Worm (Caenorhabditis elegans) whole organism, L1 larva: ENCODE data around the gene str-238.

ENCODE experiments used
- C04F5.9 ChIP-seq: sonication (generic microtip); optimal IDR thresholded peaks from 2 replicates; lab custom pipeline; 2016; ENCODE audit warnings: missing genetic modification characterization, missing compliant biosample characterization
- F16B12.6 ChIP-seq: fragments of 150-350 bp; optimal IDR thresholded peaks from 2 replicates; lab custom pipeline; 2014; ENCODE audit warnings: missing biosample characterization, missing genetic modification characterization
- aly-2 ChIP-seq: fragments of 150-350 bp; optimal IDR thresholded peaks from 2 replicates; lab custom pipeline; 2014; ENCODE audit warnings: missing biosample characterization, missing genetic modification characterization
- ama-1 ChIP-seq: fragments of 150-350 bp; optimal IDR thresholded peaks from 2 replicates; lab custom pipeline; 2014
- blmp-1 ChIP-seq: fragments of 150-350 bp; optimal IDR thresholded peaks from 2 replicates; lab custom pipeline; 2014; ENCODE audit warnings: missing biosample characterization, missing genetic modification characterization
- ceh-88 ChIP-seq: fragments of 200-800 bp; sonication (Bioruptor generic); IDR thresholded peaks from 2 replicates; pipeline ENCODE4 v1.3.6; 2022; ENCODE audit warnings: missing genetic modification characterization, missing compliant biosample characterization
- dpl-1 ChIP-seq, 3 experiments: fragments of 150-350 bp in 2 of 3; sonication (generic microtip) in 1 of 3; optimal IDR thresholded peaks; 2 replicates each; lab custom pipeline; 2014 to 2017; ENCODE audit warnings: missing biosample characterization in 3 of 3, missing genetic modification characterization in 3 of 3, missing genetic modification reagents in 3 of 3
- dsc-1 ChIP-seq: sonication (generic microtip); optimal IDR thresholded peaks from 2 replicates; lab custom pipeline; 2016; ENCODE audit warnings: mild to moderate bottlenecking, missing genetic modification characterization, missing compliant biosample characterization
- efl-1 ChIP-seq, 4 experiments: fragments of 150-350 bp; optimal IDR thresholded peaks in 3 of 4; peaks in 1 of 4; 1 replicate in 1 of 4; 2 replicates in 3 of 4; lab custom pipeline; 2014; ENCODE audit warnings: missing biosample characterization in 2 of 4, missing genetic modification characterization in 2 of 4, missing genetic modification reagents in 2 of 4
- egl-27 ChIP-seq, 2 experiments: fragments of 150-350 bp in 1 of 2; sonication (generic microtip); optimal IDR thresholded peaks; 3 replicates each; lab custom pipeline; 2017 to 2018; ENCODE audit warnings: missing biosample characterization in 2 of 2, missing genetic modification characterization in 2 of 2, missing genetic modification reagents in 2 of 2
- elt-2 ChIP-seq: sonication (generic microtip); optimal IDR thresholded peaks from 2 replicates; lab custom pipeline; 2016; ENCODE audit warnings: missing genetic modification characterization, mild to moderate bottlenecking, inconsistent platforms, missing compliant biosample characterization, missing genetic modification reagents
- elt-3 ChIP-seq, 6 experiments: fragments of 150-350 bp in 1 of 6; sonication (generic microtip); optimal IDR thresholded peaks; 2 replicates each; lab custom pipeline; 2017 to 2018; ENCODE audit warnings: missing biosample characterization in 6 of 6, missing genetic modification characterization in 6 of 6, inconsistent platforms in 1 of 6
- ets-5 ChIP-seq: fragments of 200-800 bp; sonication (Bioruptor generic); IDR thresholded peaks from 2 replicates; pipeline ENCODE4 v1.3.6; 2022; ENCODE audit warnings: missing genetic modification characterization, missing compliant biosample characterization
- fkh-8 ChIP-seq: sonication (generic microtip); optimal IDR thresholded peaks from 2 replicates; lab custom pipeline; 2016; ENCODE audit warnings: mild to moderate bottlenecking, missing genetic modification characterization, missing compliant biosample characterization
- hlh-17 ChIP-seq: fragments of 200-800 bp; sonication (Bioruptor generic); optimal IDR thresholded peaks from 2 replicates; lab custom pipeline; 2018; ENCODE audit warnings: missing genetic modification characterization, mild to moderate bottlenecking, missing compliant biosample characterization, moderate library complexity, borderline replicate concordance
- hpl-2 ChIP-seq: fragments of 150-350 bp; optimal IDR thresholded peaks from 2 replicates; lab custom pipeline; 2014; ENCODE audit warnings: missing biosample characterization, missing genetic modification reagents, missing genetic modification characterization
- isw-1 ChIP-seq: fragments of 200-800 bp; sonication (Bioruptor generic); IDR thresholded peaks from 2 replicates; pipeline ENCODE4 v1.3.6; 2022; ENCODE audit warnings: missing genetic modification characterization, missing compliant biosample characterization
- jun-1 ChIP-seq: fragments of 150-350 bp; optimal IDR thresholded peaks from 2 replicates; lab custom pipeline; 2014; ENCODE audit warnings: missing biosample characterization, missing genetic modification reagents, missing genetic modification characterization
- lin-35 ChIP-seq, 2 experiments: fragments of 150-350 bp; optimal IDR thresholded peaks; 2 replicates each; lab custom pipeline; 2014; ENCODE audit warnings: missing biosample characterization in 2 of 2, missing genetic modification characterization in 2 of 2, missing genetic modification reagents in 2 of 2
- lin-39 ChIP-seq: fragments of 150-350 bp; optimal IDR thresholded peaks from 2 replicates; lab custom pipeline; 2014; ENCODE audit warnings: missing biosample characterization, missing genetic modification reagents, missing genetic modification characterization
- lsy-2 ChIP-seq, 2 experiments: fragments of 150-350 bp; optimal IDR thresholded peaks; 2 replicates each; lab custom pipeline; 2014; ENCODE audit warnings: missing biosample characterization in 2 of 2, missing genetic modification characterization in 2 of 2
- mab-9 ChIP-seq: fragments of 200-800 bp; sonication (Bioruptor generic); IDR thresholded peaks from 2 replicates; pipeline ENCODE4 v1.3.6; 2022; ENCODE audit warnings: missing genetic modification reagents, missing genetic modification characterization, missing compliant biosample characterization
- mef-2 ChIP-seq: fragments of 150-350 bp; optimal IDR thresholded peaks from 2 replicates; lab custom pipeline; 2014; ENCODE audit warnings: missing biosample characterization, missing genetic modification characterization
- mep-1 ChIP-seq: fragments of 150-350 bp; optimal IDR thresholded peaks from 2 replicates; lab custom pipeline; 2014; ENCODE audit warnings: missing biosample characterization, missing genetic modification characterization
- nhr-11 ChIP-seq: fragments of 150-350 bp; optimal IDR thresholded peaks from 2 replicates; lab custom pipeline; 2014; ENCODE audit warnings: missing biosample characterization, missing genetic modification characterization
- nhr-12 ChIP-seq: sonication (generic microtip); optimal IDR thresholded peaks from 2 replicates; lab custom pipeline; 2017; ENCODE audit warnings: missing biosample characterization, missing genetic modification characterization
- nhr-19 ChIP-seq: fragments of 200-800 bp; sonication (Bioruptor generic); conservative IDR thresholded peaks from 2 replicates; pipeline ENCODE4 v1.3.6; 2022; ENCODE audit warnings: missing genetic modification characterization, missing compliant biosample characterization
- nhr-20 ChIP-seq: sonication (generic microtip); optimal IDR thresholded peaks from 2 replicates; lab custom pipeline; 2016; ENCODE audit warnings: mild to moderate bottlenecking, missing genetic modification characterization, missing compliant biosample characterization
- nhr-237 ChIP-seq: fragments of 150-350 bp; optimal IDR thresholded peaks from 2 replicates; lab custom pipeline; 2014; ENCODE audit warnings: missing biosample characterization, missing genetic modification characterization
- nhr-28 ChIP-seq: fragments of 150-350 bp; optimal IDR thresholded peaks from 2 replicates; lab custom pipeline; 2014; ENCODE audit warnings: missing biosample characterization, missing genetic modification characterization
- nhr-71 ChIP-seq: sonication (generic microtip); optimal IDR thresholded peaks from 2 replicates; lab custom pipeline; 2016; ENCODE audit warnings: mild to moderate bottlenecking, missing genetic modification characterization, moderate library complexity, missing compliant biosample characterization
- nhr-76 ChIP-seq: sonication (generic microtip); optimal IDR thresholded peaks from 2 replicates; lab custom pipeline; 2017; ENCODE audit warnings: missing biosample characterization, missing genetic modification characterization
- nhr-77 ChIP-seq: fragments of 150-350 bp; optimal IDR thresholded peaks from 2 replicates; lab custom pipeline; 2014; ENCODE audit warnings: missing biosample characterization, missing genetic modification characterization
- nhr-85 ChIP-seq: sonication (generic microtip); peaks from one replicate; lab custom pipeline; 2016; ENCODE audit warnings: missing genetic modification characterization, inconsistent platforms, missing compliant biosample characterization
- nhr-90 ChIP-seq: sonication (generic microtip); optimal IDR thresholded peaks from 2 replicates; lab custom pipeline; 2016; ENCODE audit warnings: mild to moderate bottlenecking, missing genetic modification characterization, missing compliant biosample characterization; ENCODE audit not compliant: poor library complexity
- pag-3 ChIP-seq: sonication (generic microtip); optimal IDR thresholded peaks from 2 replicates; lab custom pipeline; 2017; ENCODE audit warnings: missing genetic modification characterization, mild to moderate bottlenecking, missing compliant biosample characterization, antibody characterized with exemption, borderline replicate concordance; ENCODE audit not compliant: insufficient read depth
- pqm-1 ChIP-seq: sonication (generic microtip); optimal IDR thresholded peaks from 3 replicates; lab custom pipeline; 2017; ENCODE audit warnings: missing biosample characterization, missing genetic modification characterization
- rnt-1 ChIP-seq: sonication (generic microtip); optimal IDR thresholded peaks from 2 replicates; lab custom pipeline; 2016; ENCODE audit warnings: mild to moderate bottlenecking, missing genetic modification characterization, moderate library complexity, missing compliant biosample characterization
- snu-23 ChIP-seq: sonication (generic microtip); optimal IDR thresholded peaks from 2 replicates; lab custom pipeline; 2016; ENCODE audit warnings: missing genetic modification characterization, missing compliant biosample characterization
- swsn-7 ChIP-seq: sonication (generic microtip); optimal IDR thresholded peaks from 2 replicates; lab custom pipeline; 2016; ENCODE audit warnings: missing genetic modification characterization, missing compliant biosample characterization
- tlp-1 ChIP-seq: fragments of 150-350 bp; optimal IDR thresholded peaks from 2 replicates; lab custom pipeline; 2014; ENCODE audit warnings: missing biosample characterization, missing genetic modification characterization
- unc-130 ChIP-seq: fragments of 150-350 bp; optimal IDR thresholded peaks from 2 replicates; lab custom pipeline; 2017; ENCODE audit warnings: missing biosample characterization, missing genetic modification characterization, inconsistent platforms
- unc-62 ChIP-seq: fragments of 150-350 bp; optimal IDR thresholded peaks from 2 replicates; lab custom pipeline; 2014; ENCODE audit warnings: missing biosample characterization, missing genetic modification reagents, missing genetic modification characterization
- unc-86 ChIP-seq: sonication (generic microtip); optimal IDR thresholded peaks from 2 replicates; lab custom pipeline; 2016; ENCODE audit warnings: missing genetic modification characterization, missing compliant biosample characterization
- unc-98 ChIP-seq: fragments of 200-800 bp; sonication (Bioruptor generic); IDR thresholded peaks from 2 replicates; pipeline ENCODE4 v1.3.6; 2022; ENCODE audit warnings: missing genetic modification characterization, missing compliant biosample characterization
- xbp-1 ChIP-seq: sonication (generic microtip); optimal IDR thresholded peaks from 2 replicates; lab custom pipeline; 2016; ENCODE audit warnings: missing genetic modification characterization, missing compliant biosample characterization
- ztf-11 ChIP-seq, 2 experiments: sonication (generic microtip); optimal IDR thresholded peaks; 2 replicates each; lab custom pipeline; 2016 to 2017; ENCODE audit warnings: missing genetic modification characterization in 2 of 2, missing biosample characterization in 1 of 2, missing compliant biosample characterization in 1 of 2
- ztf-4 ChIP-seq: fragments of 150-350 bp; optimal IDR thresholded peaks from 2 replicates; lab custom pipeline; 2014; ENCODE audit warnings: missing biosample characterization, missing genetic modification characterization

Gene str-238

DNA sequence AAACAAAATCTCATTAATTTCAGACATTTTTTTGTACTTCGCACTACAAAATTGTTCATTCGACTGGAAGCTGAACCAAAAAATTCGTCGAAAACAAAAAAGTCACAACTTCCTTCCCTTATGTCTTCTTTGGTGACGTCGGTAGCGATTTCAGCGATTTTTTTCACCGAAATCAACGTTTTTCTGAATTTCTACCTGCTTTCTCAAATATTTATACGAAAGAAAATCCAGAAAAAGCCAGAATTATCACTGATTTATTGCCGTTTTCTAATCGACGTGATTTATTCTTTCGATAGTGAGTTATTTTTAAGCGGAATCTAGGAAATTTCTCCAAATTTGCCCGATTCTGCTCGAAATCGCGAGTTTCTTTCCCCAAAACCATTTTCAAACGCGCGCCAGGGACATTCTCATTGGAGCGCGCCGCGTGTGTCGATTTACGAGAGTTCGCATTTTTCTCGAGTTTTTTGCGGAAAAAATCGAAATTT lies 10.1 kb downstream of the str-238 start, which contains the start of gene srbc-58:
srbc-58 (plus strand) TSS at position 121 of the 485 bp plus-strand sequence.
- TF ChIP-seq ztf-4 (tag; lab: Kevin White, UChicago) (no peak), pqm-1 (tag; lab: Kevin White, UChicago) (no peak), lin-35 (GFP tag; optimal IDR thresholded peaks at IDR 0.05; lab: Kevin White, UChicago) (peak in 1 of 2 experiments; percentile 63), xbp-1 (peak; percentile 5), efl-1 (optimal IDR thresholded peaks at IDR 0.05; lab: Kevin White, UChicago) (peak in 1 of 2 experiments; percentile 70), efl-1 (GFP tag; optimal IDR thresholded peaks at IDR 0.05 in 1 of 2; lab: Kevin White, UChicago) (peak; percentile 61 to 93), lin-39 (no peak), dpl-1 (GFP tag; optimal IDR thresholded peaks at IDR 0.05; lab: Kevin White, UChicago) (peak in 2 of 3 experiments; percentile 17 to 61), unc-62 (GFP tag; lab: Kevin White, UChicago) (no peak), elt-3 (tag; optimal IDR thresholded peaks at IDR 0.05; lab: Kevin White, UChicago) (no peak), hpl-2 (GFP tag; lab: Kevin White, UChicago) (no peak), unc-130 (tag; lab: Kevin White, UChicago) (no peak), mab-9 (GFP tag; lab: Robert Waterston, UW) (no peak), fkh-8 (tag; lab: Kevin White, UChicago) (no peak), nhr-11 (tag; lab: Kevin White, UChicago) (no peak), unc-86 (tag; lab: Kevin White, UChicago) (no peak), snu-23 (peak; percentile 24), pag-3 (tag; lab: Kevin White, UChicago) (no peak), isw-1 (no peak), mep-1 (peak; percentile 27), lsy-2 (tag; optimal IDR thresholded peaks at IDR 0.05; lab: Kevin White, UChicago) (peak in 1 of 2 experiments; percentile 11), C04F5.9 (tag; lab: Kevin White, UChicago) (no peak), nhr-20 (tag; lab: Kevin White, UChicago) (no peak), aly-2 (tag; lab: Kevin White, UChicago) (peak; percentile 66), tlp-1 (tag; lab: Kevin White, UChicago) (no peak), nhr-71 (tag; lab: Kevin White, UChicago) (peak; percentile 34), ceh-88 (GFP tag; lab: Robert Waterston, UW) (no peak), ama-1 (peak; percentile 79), nhr-85 (peak; percentile 72), nhr-12 (tag; lab: Kevin White, UChicago) (no peak), nhr-237 (no peak), hlh-17 (GFP tag; lab: Kevin White, UChicago) (no peak), ztf-11 (tag; optimal IDR thresholded peaks at IDR 0.05; lab: Kevin White, UChicago) (no peak), unc-98 (GFP tag; lab: Robert Waterston, UW) (no peak), egl-27 (tag; optimal IDR thresholded peaks at IDR 0.05; lab: Kevin White, UChicago) (no peak), swsn-7 (tag; lab: Kevin White, UChicago) (peak; percentile 5), blmp-1 (tag; lab: Kevin White, UChicago) (no peak)
- TF ChIP-seq, all 84 proteins: peak for 12

ce11 chrV:777285-777684 lies 12.5 kb downstream of the str-238 start, which contains the start of gene R09E12.9:
Gene R09E12.9 (plus strand): TSS chrV:777600.
- TF ChIP-seq nhr-28 (peak; percentile 54), nhr-77 (peak; percentile 100), swsn-7 (tag; lab: Kevin White, UChicago) (peak; percentile 10), jun-1 (tag; lab: Kevin White, UChicago) (no peak), efl-1 (optimal IDR thresholded peaks at IDR 0.05; lab: Kevin White, UChicago) (peak; percentile 37 to 39), efl-1 (GFP tag; optimal IDR thresholded peaks at IDR 0.05 in 1 of 2; lab: Kevin White, UChicago) (peak; percentile 28 to 90), lin-35 (GFP tag; optimal IDR thresholded peaks at IDR 0.05; lab: Kevin White, UChicago) (peak; percentile 6 to 57), nhr-19 (GFP tag; lab: Robert Waterston, UW) (peak; percentile 40), nhr-11 (tag; lab: Kevin White, UChicago) (no peak), rnt-1 (no peak), blmp-1 (tag; lab: Kevin White, UChicago) (peak; percentile 36), elt-3 (tag; optimal IDR thresholded peaks at IDR 0.05; lab: Kevin White, UChicago) (peak in 1 of 6 experiments; percentile 27), unc-98 (GFP tag; lab: Robert Waterston, UW) (no peak), nhr-76 (tag; lab: Kevin White, UChicago) (peak; percentile 15), nhr-20 (tag; lab: Kevin White, UChicago) (peak; percentile 69), nhr-237 (peak; percentile 42), snu-23 (peak; percentile 63), mef-2 (tag; lab: Kevin White, UChicago) (no peak), F16B12.6 (no peak), nhr-90 (tag; lab: Kevin White, UChicago) (peak; percentile 29), pag-3 (tag; lab: Kevin White, UChicago) (no peak), nhr-71 (tag; lab: Kevin White, UChicago) (peak; percentile 45), ets-5 (GFP tag; lab: Robert Waterston, UW) (no peak), elt-2 (tag; lab: Kevin White, UChicago) (no peak), dsc-1 (tag; lab: Kevin White, UChicago) (no peak), dpl-1 (GFP tag; optimal IDR thresholded peaks at IDR 0.05; lab: Kevin White, UChicago) (peak in 2 of 3 experiments; percentile 24 to 26), nhr-85 (peak; percentile 55), nhr-12 (tag; lab: Kevin White, UChicago) (no peak)
